Worm (Caenorhabditis elegans): ENCODE data around the gene cdh-7.

Gene cdh-7

ce11 chrII:14822419-14822818, 20.6 kb upstream of the cdh-7 start:
- TF ChIP-seq lin-39 (tag; optimal IDR thresholded peaks at IDR 0.05) (no peak), pha-4 (tag; optimal IDR thresholded peaks at IDR 0.05) (peak; percentile 88), nhr-67 (tag; optimal IDR thresholded peaks at IDR 0.05) (no peak), ceh-28 (tag; optimal IDR thresholded peaks at IDR 0.05) (peak; percentile 55), ceh-16 (tag; optimal IDR thresholded peaks at IDR 0.05) (no peak), ceh-9 (tag; optimal IDR thresholded peaks at IDR 0.05) (no peak), lin-15B (tag; optimal IDR thresholded peaks at IDR 0.05) (peak; percentile 20), nhr-11 (tag; optimal IDR thresholded peaks at IDR 0.05) (no peak), snpc-4 (tag; optimal IDR thresholded peaks at IDR 0.05) (no peak), lsy-12 (tag; optimal IDR thresholded peaks at IDR 0.05) (peak; percentile 35), fkh-2 (tag; optimal IDR thresholded peaks at IDR 0.05) (no peak), nhr-43 (tag; optimal IDR thresholded peaks at IDR 0.05; ENCODE audit: poor library complexity, severe bottlenecking) (peak; percentile 62), skn-1 (tag; optimal IDR thresholded peaks at IDR 0.05) (peak; percentile 56), R02D3.7 (tag; optimal IDR thresholded peaks at IDR 0.05) (no peak), ztf-11 (tag; optimal IDR thresholded peaks at IDR 0.05) (no peak), mdl-1 (tag; optimal IDR thresholded peaks at IDR 0.05) (no peak), daf-12 (tag; optimal IDR thresholded peaks at IDR 0.05) (no peak), elt-1 (tag; optimal IDR thresholded peaks at IDR 0.05) (peak; percentile 71), pqm-1 (tag; optimal IDR thresholded peaks at IDR 0.05) (peak; percentile 94), nhr-237 (tag; optimal IDR thresholded peaks at IDR 0.05) (no peak), nhr-28 (tag; optimal IDR thresholded peaks at IDR 0.05) (no peak), ztf-4 (tag; optimal IDR thresholded peaks at IDR 0.05) (no peak), elt-3 (tag; optimal IDR thresholded peaks at IDR 0.05) (no peak), aly-2 (tag; optimal IDR thresholded peaks at IDR 0.05) (no peak), nfya-1 (tag; optimal IDR thresholded peaks at IDR 0.05; ENCODE audit: insufficient read depth) (peak; percentile 37), tbx-2 (tag; optimal IDR thresholded peaks at IDR 0.05) (no peak), elt-2 (tag; optimal IDR thresholded peaks at IDR 0.05) (peak; percentile 79), hmg-11 (tag; optimal IDR thresholded peaks at IDR 0.05) (no peak), nhr-77 (tag; optimal IDR thresholded peaks at IDR 0.05) (no peak), ama-1 (optimal IDR thresholded peaks at IDR 0.05) (no peak), egl-27 (tag; optimal IDR thresholded peaks at IDR 0.05) (no peak), jun-1 (tag; optimal IDR thresholded peaks at IDR 0.05) (peak; percentile 53), ceh-82 (tag; optimal IDR thresholded peaks at IDR 0.05) (peak; percentile 30), eor-1 (tag; optimal IDR thresholded peaks at IDR 0.05) (no peak), fkh-10 (GFP tag; optimal IDR thresholded peaks at IDR 0.05) (no peak), nhr-12 (tag; optimal IDR thresholded peaks at IDR 0.05) (no peak), nhr-25 (tag; optimal IDR thresholded peaks at IDR 0.05) (peak; percentile 95), unc-39 (tag; optimal IDR thresholded peaks at IDR 0.05) (no peak), sea-2 (GFP tag; optimal IDR thresholded peaks at IDR 0.05) (no peak), ZK546.5 (tag; optimal IDR thresholded peaks at IDR 0.05) (no peak), zag-1 (tag; optimal IDR thresholded peaks at IDR 0.05) (no peak), mml-1 (tag; optimal IDR thresholded peaks at IDR 0.05) (no peak), egl-5 (tag; optimal IDR thresholded peaks at IDR 0.05) (no peak), unc-62 (GFP tag; optimal IDR thresholded peaks at IDR 0.05) (no peak), fos-1 (tag; optimal IDR thresholded peaks at IDR 0.05) (no peak), nhr-23 (tag; optimal IDR thresholded peaks at IDR 0.05) (peak; percentile 94)

ce11 chrII:14825413-14825812, 17.6 kb upstream of the cdh-7 start:
- TF ChIP-seq lin-15B (tag; optimal IDR thresholded peaks at IDR 0.05) (no peak), nhr-43 (tag; optimal IDR thresholded peaks at IDR 0.05; ENCODE audit: poor library complexity, severe bottlenecking) (peak; percentile 75), ztf-11 (tag; optimal IDR thresholded peaks at IDR 0.05) (no peak), nfya-1 (tag; optimal IDR thresholded peaks at IDR 0.05; ENCODE audit: insufficient read depth) (peak; percentile 23)

Data from whole organism, L3 larva.